Worm (Caenorhabditis elegans): ENCODE measurements around the gene C05D12.3.

The C05D12.3 gene

DNA sequence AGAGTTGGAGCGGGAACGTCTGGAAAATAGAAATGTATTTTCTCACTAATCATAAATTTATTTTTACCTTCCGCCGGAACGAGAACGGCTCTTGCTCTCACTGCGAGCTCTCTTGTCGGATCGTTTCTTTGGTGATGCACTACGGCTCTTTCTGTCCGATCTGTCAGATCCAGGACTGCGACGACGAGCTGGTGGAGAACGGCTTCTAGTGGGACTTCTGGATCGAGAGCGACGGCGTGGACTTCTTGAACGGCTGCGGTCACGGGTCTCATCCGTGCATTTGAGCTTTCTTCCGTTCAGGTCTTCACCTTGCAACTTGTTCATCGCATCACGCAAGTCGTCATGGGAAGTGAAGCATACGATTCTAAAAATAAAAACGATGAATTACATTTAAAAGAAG lies 26.7 kb downstream of the C05D12.3 start:
- TF ChIP-seq ztf-23 (GFP tag; IDR thresholded peaks at IDR 0.05) = no peak
- TF ChIP-seq klf-2 (GFP tag; conservative IDR thresholded peaks at IDR 0.05) = no peak
- no peak for TF ChIP-seq ztf-29 (GFP tag; IDR thresholded peaks at IDR 0.05)
- TF ChIP-seq flt-1 (GFP tag; IDR thresholded peaks at IDR 0.05) = no peak
- no peak for TF ChIP-seq med-1 (GFP tag; optimal IDR thresholded peaks at IDR 0.05; ENCODE audit: insufficient read depth)
- no peak for TF ChIP-seq T22C8.4 (GFP tag; IDR thresholded peaks at IDR 0.05)
- no peak for TF ChIP-seq tab-1 (GFP tag; IDR thresholded peaks at IDR 0.05)
- TF ChIP-seq ref-1 (GFP tag; conservative IDR thresholded peaks at IDR 0.05) = no peak

DNA sequence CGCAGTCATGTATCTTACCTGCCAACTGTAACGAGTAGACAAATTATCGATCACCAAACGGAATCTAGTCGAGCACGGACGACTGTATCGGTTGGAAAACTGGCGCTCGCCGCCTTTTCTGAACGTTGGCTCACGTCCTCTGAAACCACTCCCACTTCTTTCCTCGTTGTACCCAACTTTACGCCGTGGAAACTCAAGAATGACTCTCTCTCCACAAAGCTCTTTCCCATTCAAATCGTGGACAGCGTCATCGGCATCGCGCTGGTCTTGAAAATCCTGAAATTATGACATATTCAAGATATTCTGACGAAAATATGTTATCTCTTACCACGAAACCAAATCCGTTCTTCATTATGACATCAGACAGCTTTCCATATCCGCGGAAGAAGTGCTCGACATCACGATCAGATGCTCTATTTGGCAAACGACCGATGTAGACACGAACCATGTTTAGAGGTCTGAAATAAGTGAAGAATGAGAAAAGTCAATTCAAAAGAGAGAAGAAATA lies 27.5 kb downstream of the C05D12.3 start, which contains the start of gene rsp-2:
TSS of gene rsp-2 (minus strand) at position 458 of the 508 bp plus-strand sequence.
- TF ChIP-seq T22C8.4 (GFP tag; IDR thresholded peaks at IDR 0.05) = no peak
- no peak for TF ChIP-seq tab-1 (GFP tag; IDR thresholded peaks at IDR 0.05)
- no peak for TF ChIP-seq ref-1 (GFP tag; conservative IDR thresholded peaks at IDR 0.05)
- TF ChIP-seq klf-2 (GFP tag; conservative IDR thresholded peaks at IDR 0.05) = no peak
- TF ChIP-seq ztf-23 (GFP tag; IDR thresholded peaks at IDR 0.05) = no peak
- TF ChIP-seq ztf-29 (GFP tag; IDR thresholded peaks at IDR 0.05) = no peak
- TF ChIP-seq med-1 (GFP tag; optimal IDR thresholded peaks at IDR 0.05; ENCODE audit: insufficient read depth) = no peak
- TF ChIP-seq flt-1 (GFP tag; IDR thresholded peaks at IDR 0.05) = no peak
- TF ChIP-seq cog-1 (tag; optimal IDR thresholded peaks at IDR 0.05) = no peak

DNA sequence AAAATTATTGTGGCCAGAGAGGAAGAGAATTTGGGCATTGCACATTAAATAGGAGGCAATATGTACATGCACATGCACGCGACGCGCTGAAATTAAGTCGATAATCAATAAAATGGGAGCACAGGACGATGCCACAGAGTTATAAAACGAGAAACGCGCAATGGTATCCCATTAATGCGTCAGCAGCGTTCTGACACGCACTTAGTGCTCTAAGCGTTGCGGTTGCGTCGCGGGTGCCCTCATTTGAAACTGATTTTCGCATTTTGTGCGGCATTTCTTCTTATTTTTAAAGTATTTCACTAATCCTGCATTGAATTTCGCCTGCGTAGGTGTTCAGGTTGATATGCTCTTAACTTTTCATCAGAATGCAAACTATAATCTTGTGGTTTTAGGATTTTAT lies 28.0 kb downstream of the C05D12.3 start, which contains the start of gene rsp-1:
TSS of gene rsp-1 (plus strand) at position 338 of the 400 bp plus-strand sequence.
- peak; percentile 66 for TF ChIP-seq ztf-23 (GFP tag; IDR thresholded peaks at IDR 0.05)
- no peak for TF ChIP-seq ref-1 (GFP tag; conservative IDR thresholded peaks at IDR 0.05)
- TF ChIP-seq tab-1 (GFP tag; IDR thresholded peaks at IDR 0.05) = peak; percentile 54; the same call in 1 of the 2 replicates
- TF ChIP-seq T22C8.4 (GFP tag; IDR thresholded peaks at IDR 0.05) = peak; percentile 72; the same call in 1 of the 2 replicates
- peak; percentile 15 for TF ChIP-seq cog-1 (tag; optimal IDR thresholded peaks at IDR 0.05)
- TF ChIP-seq med-1 (GFP tag; optimal IDR thresholded peaks at IDR 0.05; ENCODE audit: insufficient read depth) = peak; percentile 28
- peak; percentile 66; the same call in 1 of the 2 replicates for TF ChIP-seq flt-1 (GFP tag; IDR thresholded peaks at IDR 0.05)
- TF ChIP-seq klf-2 (GFP tag; conservative IDR thresholded peaks at IDR 0.05) = no peak

DNA sequence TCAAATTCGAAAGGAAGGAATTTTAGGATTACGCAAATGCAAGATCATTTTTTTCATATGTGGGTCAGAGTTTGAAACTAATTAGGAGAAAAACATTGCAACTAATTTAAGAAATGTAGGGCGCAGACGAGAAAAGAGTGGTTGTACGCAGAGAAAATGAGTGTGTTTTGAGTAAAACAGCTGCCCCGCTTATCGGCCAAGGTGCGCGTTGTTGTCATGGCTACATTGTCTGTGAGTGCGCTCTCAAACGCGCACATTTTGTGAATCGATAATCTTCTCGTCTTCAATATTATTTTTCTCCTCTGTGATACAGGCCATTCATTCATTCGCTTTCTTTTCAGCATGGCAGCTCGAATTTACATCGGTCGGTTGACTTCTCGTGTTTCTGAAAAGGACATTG lies 28.6 kb downstream of the C05D12.3 start:
- TF ChIP-seq ztf-29 (GFP tag; IDR thresholded peaks at IDR 0.05) = no peak
- TF ChIP-seq klf-2 (GFP tag; conservative IDR thresholded peaks at IDR 0.05) = no peak

DNA sequence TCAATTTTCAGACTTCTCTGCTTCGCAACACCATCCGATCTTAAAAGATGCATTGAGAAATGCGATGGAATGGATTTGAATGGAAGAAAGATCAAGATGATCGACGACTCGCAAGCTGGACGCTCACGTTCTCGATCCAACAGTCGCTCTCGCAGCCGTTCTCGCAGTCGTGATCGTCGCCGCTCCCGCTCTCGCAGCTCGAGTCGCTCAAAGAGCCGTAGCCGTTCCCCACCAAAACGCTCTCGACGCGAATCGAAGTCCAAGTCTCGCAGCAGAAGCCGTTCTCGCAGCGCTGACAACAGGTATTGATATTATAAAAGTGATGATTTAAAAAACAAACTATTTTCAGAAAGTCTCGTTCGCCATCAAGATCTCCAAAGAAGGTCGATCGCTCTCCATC lies 30.1 kb downstream of the C05D12.3 start:
- TF ChIP-seq flt-1 (GFP tag; IDR thresholded peaks at IDR 0.05) = 0 out of 2 replicates have a peak, but pooled peaks have one; percentile 44
- TF ChIP-seq cog-1 (tag; optimal IDR thresholded peaks at IDR 0.05) = no peak
- TF ChIP-seq tab-1 (GFP tag; IDR thresholded peaks at IDR 0.05) = no peak

DNA sequence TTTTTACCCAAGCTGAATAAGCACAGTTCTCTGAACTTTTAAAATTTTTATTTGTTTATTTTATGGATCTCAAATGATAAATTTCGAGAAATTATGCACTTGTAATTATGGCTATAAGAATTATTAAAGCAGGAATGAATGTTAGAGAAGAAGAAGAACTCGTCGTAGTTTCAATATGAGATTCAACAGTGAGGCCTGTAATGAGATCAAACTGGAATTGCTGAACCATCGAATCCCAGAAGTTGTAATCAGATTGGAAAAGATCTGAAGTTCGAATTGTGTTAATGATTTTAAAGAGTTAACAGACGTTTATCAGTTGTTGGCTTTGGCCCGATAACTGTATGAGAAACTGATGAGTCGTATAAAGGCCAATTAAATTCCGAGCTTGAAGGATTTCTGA lies 30.6 kb downstream of the C05D12.3 start:
- TF ChIP-seq ztf-23 (GFP tag; IDR thresholded peaks at IDR 0.05) = no peak
- no peak for TF ChIP-seq ref-1 (GFP tag; conservative IDR thresholded peaks at IDR 0.05)
- TF ChIP-seq ztf-29 (GFP tag; IDR thresholded peaks at IDR 0.05) = no peak
- no peak for TF ChIP-seq T22C8.4 (GFP tag; IDR thresholded peaks at IDR 0.05)
- TF ChIP-seq flt-1 (GFP tag; IDR thresholded peaks at IDR 0.05) = no peak
- TF ChIP-seq klf-2 (GFP tag; conservative IDR thresholded peaks at IDR 0.05) = no peak
- TF ChIP-seq tab-1 (GFP tag; IDR thresholded peaks at IDR 0.05) = no peak
- no peak for TF ChIP-seq med-1 (GFP tag; optimal IDR thresholded peaks at IDR 0.05; ENCODE audit: insufficient read depth)
- no peak for TF ChIP-seq cog-1 (tag; optimal IDR thresholded peaks at IDR 0.05)

DNA sequence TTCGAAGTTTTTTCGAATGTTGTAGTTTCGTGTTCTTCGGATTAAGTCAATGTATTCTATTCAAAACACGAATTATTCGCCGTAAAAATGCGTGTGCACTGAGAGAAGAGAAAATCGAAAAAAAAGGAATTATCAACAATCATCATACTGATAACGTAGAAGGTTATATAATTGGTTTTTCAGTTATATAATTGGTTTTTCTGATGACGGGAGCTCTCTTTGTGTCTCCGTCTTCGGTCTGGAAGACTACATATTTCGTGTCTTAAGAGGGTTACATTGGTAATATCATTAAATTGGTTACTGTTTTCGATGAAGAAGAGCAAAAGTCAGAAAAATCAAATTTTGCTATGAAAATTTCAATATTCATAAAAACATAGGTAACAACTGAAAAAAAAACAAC lies 34.8 kb downstream of the C05D12.3 start:
- TF ChIP-seq T22C8.4 (GFP tag; IDR thresholded peaks at IDR 0.05) (no peak), cog-1 (tag; optimal IDR thresholded peaks at IDR 0.05) (no peak), flt-1 (GFP tag; IDR thresholded peaks at IDR 0.05) (no peak), med-1 (GFP tag; optimal IDR thresholded peaks at IDR 0.05; ENCODE audit: insufficient read depth) (no peak), tab-1 (GFP tag; IDR thresholded peaks at IDR 0.05) (no peak), ztf-23 (GFP tag; IDR thresholded peaks at IDR 0.05) (no peak), ref-1 (GFP tag; conservative IDR thresholded peaks at IDR 0.05) (no peak), klf-2 (GFP tag; conservative IDR thresholded peaks at IDR 0.05) (no peak), ztf-29 (GFP tag; IDR thresholded peaks at IDR 0.05) (no peak)

DNA sequence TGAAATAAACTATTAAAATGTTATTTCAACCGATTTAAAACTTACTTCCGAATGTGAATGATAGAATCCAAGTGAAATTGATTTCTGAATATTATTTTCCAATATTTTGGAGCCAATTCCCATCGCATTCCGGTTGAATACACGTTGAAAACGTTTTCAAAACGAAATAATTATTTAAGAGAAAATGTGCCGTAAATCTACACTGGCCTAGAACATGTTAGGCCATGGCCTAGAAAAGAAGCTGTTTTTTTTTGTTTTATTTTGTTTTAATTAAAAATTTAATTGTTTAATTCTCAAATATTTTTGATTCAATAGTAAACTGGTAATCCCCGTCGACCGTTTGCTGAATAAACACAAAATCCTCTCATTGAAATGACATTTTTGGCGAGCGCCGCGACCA lies 38.8 kb downstream of the C05D12.3 start:
- TF ChIP-seq flt-1 (GFP tag; IDR thresholded peaks at IDR 0.05) (no peak), klf-2 (GFP tag; conservative IDR thresholded peaks at IDR 0.05) (no peak), ztf-29 (GFP tag; IDR thresholded peaks at IDR 0.05) (no peak), T22C8.4 (GFP tag; IDR thresholded peaks at IDR 0.05) (no peak)

DNA sequence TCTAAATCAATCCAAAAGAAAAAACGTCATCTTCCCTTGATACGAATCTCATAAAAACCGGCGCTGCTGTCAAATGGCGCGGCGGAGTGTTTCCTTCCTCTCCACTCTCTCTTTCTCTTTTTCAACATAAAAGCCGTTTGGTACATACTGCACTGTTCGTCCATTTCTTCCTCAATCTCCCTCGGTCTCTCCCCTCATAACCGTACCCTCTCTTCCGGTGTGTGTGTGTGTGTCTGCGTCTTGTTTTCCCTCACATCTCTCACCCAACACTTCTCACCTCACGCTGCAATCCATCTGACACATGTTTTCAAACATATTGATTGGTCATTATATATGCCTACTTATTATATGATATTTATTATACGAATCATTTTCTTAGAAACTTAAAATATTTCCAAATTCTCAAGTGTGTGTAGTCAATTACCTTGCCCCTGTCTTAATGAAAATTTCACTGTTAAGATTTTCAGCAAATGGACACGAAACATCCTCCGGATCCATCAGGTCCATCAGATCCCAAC lies 39.4 kb downstream of the C05D12.3 start, which contains the start of the genes aars-1 and rga-1:
TSS of gene aars-1 (minus strand) at position 71 of the 518 bp plus-strand sequence.
TSS of gene rga-1 (plus strand) at position 468 of the 518 bp plus-strand sequence.
- TF ChIP-seq ztf-29 (GFP tag; IDR thresholded peaks at IDR 0.05) = 0 out of 2 replicates have a peak, but pooled peaks have one; percentile 11
- no peak for TF ChIP-seq ref-1 (GFP tag; conservative IDR thresholded peaks at IDR 0.05)

DNA sequence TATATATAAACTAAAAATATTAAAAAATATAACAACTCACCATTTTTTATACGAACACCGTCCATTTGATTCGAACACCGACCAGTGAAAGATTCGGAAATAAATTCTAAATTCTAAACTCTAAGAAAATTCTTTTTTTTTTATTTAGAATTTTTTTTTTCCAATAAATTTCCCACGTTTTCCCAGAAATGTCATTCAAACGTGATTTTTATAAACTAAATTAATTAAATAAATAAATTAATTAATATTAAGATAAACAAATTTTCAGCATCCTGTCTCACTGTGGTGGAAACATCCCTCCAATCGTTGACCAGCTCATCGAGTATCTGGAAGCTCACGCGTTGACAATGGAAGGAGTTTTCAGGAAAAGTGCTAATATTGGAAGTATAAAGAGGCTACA lies 42.5 kb downstream of the C05D12.3 start, which contains the start of gene klp-17:
TSS of gene klp-17 (minus strand) at position 101 of the 400 bp plus-strand sequence.
- TF ChIP-seq med-1 (GFP tag; optimal IDR thresholded peaks at IDR 0.05; ENCODE audit: insufficient read depth) (no peak), tab-1 (GFP tag; IDR thresholded peaks at IDR 0.05) (no peak), cog-1 (tag; optimal IDR thresholded peaks at IDR 0.05) (no peak), ref-1 (GFP tag; conservative IDR thresholded peaks at IDR 0.05) (no peak), klf-2 (GFP tag; conservative IDR thresholded peaks at IDR 0.05) (no peak), T22C8.4 (GFP tag; IDR thresholded peaks at IDR 0.05) (no peak), flt-1 (GFP tag; IDR thresholded peaks at IDR 0.05) (no peak), ztf-23 (GFP tag; IDR thresholded peaks at IDR 0.05) (no peak), ztf-29 (GFP tag; IDR thresholded peaks at IDR 0.05) (no peak)
